Fruit fly (Drosophila melanogaster) whole organism, embryonic: ENCODE measurements around the gene lwr.

ENCODE experiments used
- CG10654 ChIP-seq: fragments of 200-800 bp; sonication (Bioruptor generic); optimal IDR thresholded peaks from 2 replicates; lab custom pipeline; 2016; ENCODE audit warnings: missing biosample characterization, missing genetic modification characterization
- CG8281 ChIP-seq: fragments of 200-800 bp; sonication (Bioruptor generic); optimal IDR thresholded peaks from 2 replicates; lab custom pipeline; 2018; ENCODE audit warnings: missing biosample characterization, mild to moderate bottlenecking, missing genetic modification characterization, moderate library complexity
- bcd ChIP-seq: fragments of 200-800 bp; sonication (Bioruptor generic); optimal IDR thresholded peaks from 2 replicates; lab custom pipeline; 2017; ENCODE audit warnings: missing biosample characterization, mild to moderate bottlenecking, missing genetic modification characterization
- lola ChIP-seq, 3 experiments: fragments of >200 bp in 2 of 3; fragments of 200-800 bp in 1 of 3; sonication (Bioruptor generic) in 1 of 3; optimal IDR thresholded peaks; 2 replicates each; lab custom pipeline; 2017 to 2019; ENCODE audit warnings: missing biosample characterization in 3 of 3, missing genetic modification characterization in 3 of 3, mild to moderate bottlenecking in 1 of 3, moderate library complexity in 1 of 3

DNA sequence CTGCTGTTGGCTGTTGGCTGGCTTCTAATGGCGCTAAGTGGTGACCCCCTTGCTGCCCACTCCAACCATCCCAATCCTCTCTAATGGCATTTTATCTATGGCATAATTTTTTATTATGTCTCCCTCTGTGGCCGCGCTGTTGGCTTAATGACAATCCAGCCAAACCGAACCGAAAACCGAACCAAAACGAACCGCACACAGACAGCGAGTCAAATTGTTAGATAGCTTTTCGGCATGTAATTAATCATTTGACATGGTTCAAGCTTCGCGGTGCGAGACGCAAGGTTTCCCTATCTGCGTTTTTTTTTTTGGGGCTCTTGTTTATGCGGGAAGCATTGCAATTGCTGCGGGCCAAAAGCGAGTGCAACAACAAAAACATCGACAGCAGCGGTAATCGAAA lies 14.7 kb downstream of the lwr start:
- TF ChIP-seq CG8281 (tag; lab: Kevin White, UChicago) (no peak), CG10654 (GFP tag; lab: Kevin White, UChicago) (no peak), bcd (GFP tag; lab: Kevin White, UChicago) (no peak), lola (GFP tag; optimal IDR thresholded peaks at IDR 0.05; lab: Kevin White, UChicago) (no peak)
